Fruit fly (Drosophila melanogaster) whole organism, prepupa: ENCODE data around the gene Icmt.

Experiments
- CG10631 ChIP-seq: fragments of 200-800 bp; sonication (Bioruptor generic); optimal IDR thresholded peaks from 2 replicates; lab custom pipeline; 2016; ENCODE audit warnings: missing biosample characterization, missing genetic modification characterization
- CG11294 ChIP-seq: fragments of 200-800 bp; sonication (Bioruptor generic); IDR thresholded peaks from 2 replicates; pipeline ENCODE4 v1.3.6; 2022; ENCODE audit warnings: missing biosample characterization, missing genetic modification characterization
- CG11762 ChIP-seq: fragments of 200-800 bp; sonication (Bioruptor generic); optimal IDR thresholded peaks from 3 replicates; lab custom pipeline; 2016; ENCODE audit warnings: missing biosample characterization, missing genetic modification characterization; ENCODE audit not compliant: insufficient read depth
- CG1621 ChIP-seq: fragments of 200-800 bp; sonication (Bioruptor generic); optimal IDR thresholded peaks from 3 replicates; lab custom pipeline; 2018; ENCODE audit warnings: missing biosample characterization, mild to moderate bottlenecking, missing genetic modification characterization
- CG16779 ChIP-seq: fragments of 200-800 bp; sonication (Bioruptor generic); optimal IDR thresholded peaks from 3 replicates; lab custom pipeline; 2017; ENCODE audit warnings: missing biosample characterization, mild to moderate bottlenecking, missing genetic modification characterization
- CG3032 ChIP-seq: fragments of 200-800 bp; optimal IDR thresholded peaks from 2 replicates; lab custom pipeline; 2019; ENCODE audit warnings: missing biosample characterization, mild to moderate bottlenecking, missing genetic modification characterization, moderate library complexity
- CG32006 ChIP-seq: fragments of 200-800 bp; sonication (Bioruptor generic); optimal IDR thresholded peaks from 3 replicates; lab custom pipeline; 2017; ENCODE audit warnings: missing biosample characterization, mild to moderate bottlenecking, missing genetic modification characterization
- CG3919 ChIP-seq: fragments of 200-800 bp; sonication (Bioruptor generic); optimal IDR thresholded peaks from 3 replicates; lab custom pipeline; 2016; ENCODE audit warnings: missing biosample characterization, missing genetic modification characterization
- CG6163 ChIP-seq: fragments of 200-800 bp; sonication (Bioruptor generic); IDR thresholded peaks from 3 replicates; pipeline ENCODE4 v1.3.6; 2022; ENCODE audit warnings: missing biosample characterization, missing genetic modification characterization
- CG6276 ChIP-seq: fragments of 200-800 bp; sonication (Bioruptor generic); optimal IDR thresholded peaks from 2 replicates; lab custom pipeline; 2017; ENCODE audit warnings: missing biosample characterization, mild to moderate bottlenecking, missing genetic modification characterization
- CG6792 ChIP-seq: fragments of 200-800 bp; sonication (Bioruptor generic); optimal IDR thresholded peaks from 3 replicates; lab custom pipeline; 2016; ENCODE audit warnings: missing biosample characterization, missing genetic modification characterization
- CG6854 ChIP-seq: fragments of 200-800 bp; sonication (Bioruptor generic); optimal IDR thresholded peaks from 2 replicates; lab custom pipeline; 2017; ENCODE audit warnings: missing biosample characterization, mild to moderate bottlenecking, missing genetic modification characterization
- CG7368 ChIP-seq: fragments of 200-800 bp; sonication (Bioruptor generic); optimal IDR thresholded peaks from 3 replicates; lab custom pipeline; 2016; ENCODE audit warnings: missing biosample characterization, missing genetic modification characterization
- CG8119 ChIP-seq: fragments of 200-800 bp; sonication (Bioruptor generic); IDR thresholded peaks from 3 replicates; pipeline ENCODE4 v1.3.6; 2022; ENCODE audit warnings: missing biosample characterization, missing genetic modification characterization
- CG8319 ChIP-seq: fragments of 200-800 bp; sonication (Bioruptor generic); optimal IDR thresholded peaks from 3 replicates; lab custom pipeline; 2016; ENCODE audit warnings: missing biosample characterization, missing genetic modification characterization
- CG9139 ChIP-seq: fragments of 200-800 bp; sonication (Bioruptor generic); optimal IDR thresholded peaks from 3 replicates; lab custom pipeline; 2017; ENCODE audit warnings: missing biosample characterization, mild to moderate bottlenecking, missing genetic modification characterization
- Eip75B ChIP-seq: fragments of 200-800 bp; sonication (Bioruptor generic); optimal IDR thresholded peaks from 3 replicates; lab custom pipeline; 2016; ENCODE audit warnings: missing biosample characterization, missing genetic modification characterization
- Eip78C ChIP-seq: fragments of 200-800 bp; sonication (Bioruptor generic); peaks from one replicate; lab custom pipeline; 2016; ENCODE audit warnings: missing biosample characterization, missing genetic modification characterization
- Eip93F ChIP-seq: fragments of 200-800 bp; sonication (Bioruptor generic); optimal IDR thresholded peaks from 2 replicates; lab custom pipeline; 2016; ENCODE audit warnings: missing biosample characterization, mild to moderate bottlenecking, missing genetic modification characterization
- Ets21C ChIP-seq: fragments of 200-800 bp; sonication (Bioruptor generic); optimal IDR thresholded peaks from 3 replicates; lab custom pipeline; 2016; ENCODE audit warnings: missing biosample characterization, missing genetic modification characterization
- Gug ChIP-seq: fragments of 200-800 bp; sonication (Bioruptor generic); IDR thresholded peaks from 2 replicates; pipeline ENCODE4 v1.3.6; 2022; ENCODE audit warnings: missing biosample characterization, missing genetic modification characterization
- Hr38 ChIP-seq: sonication (Bioruptor generic); optimal IDR thresholded peaks from 2 replicates; lab custom pipeline; 2016; ENCODE audit warnings: missing biosample characterization, missing genetic modification characterization
- Hr39 ChIP-seq: fragments of 200-800 bp; sonication (Bioruptor generic); optimal IDR thresholded peaks from 2 replicates; lab custom pipeline; 2016; ENCODE audit warnings: missing biosample characterization, missing genetic modification characterization
- Hr4 ChIP-seq: fragments of 200-800 bp; sonication (Bioruptor generic); optimal IDR thresholded peaks from 3 replicates; lab custom pipeline; 2016; ENCODE audit warnings: missing biosample characterization, missing genetic modification characterization
- Lpt ChIP-seq: fragments of 200-800 bp; sonication (Bioruptor generic); optimal IDR thresholded peaks from 3 replicates; lab custom pipeline; 2016; ENCODE audit warnings: missing biosample characterization, missing genetic modification characterization
- Met ChIP-seq: fragments of 200-800 bp; sonication (Bioruptor generic); optimal IDR thresholded peaks from 3 replicates; lab custom pipeline; 2016; ENCODE audit warnings: missing biosample characterization, missing genetic modification characterization
- OdsH ChIP-seq: fragments of 200-800 bp; sonication (Bioruptor generic); optimal IDR thresholded peaks from 3 replicates; lab custom pipeline; 2016; ENCODE audit warnings: missing biosample characterization, missing genetic modification characterization
- Smox ChIP-seq: fragments of 200-800 bp; sonication (Bioruptor generic); optimal IDR thresholded peaks from 3 replicates; lab custom pipeline; 2016; ENCODE audit warnings: missing biosample characterization, missing genetic modification characterization
- Sox14 ChIP-seq: fragments of 200-800 bp; sonication (Bioruptor generic); optimal IDR thresholded peaks from 3 replicates; lab custom pipeline; 2016; ENCODE audit warnings: missing biosample characterization, missing genetic modification characterization
- Sox15 ChIP-seq: fragments of 200-800 bp; sonication (Bioruptor generic); optimal IDR thresholded peaks from 3 replicates; lab custom pipeline; 2016; ENCODE audit warnings: missing biosample characterization, missing genetic modification characterization
- cyc ChIP-seq: fragments of 200-800 bp; sonication (Bioruptor generic); optimal IDR thresholded peaks from 3 replicates; lab custom pipeline; 2016; ENCODE audit warnings: missing biosample characterization, missing genetic modification characterization
- dsx ChIP-seq: fragments of 200-800 bp; optimal IDR thresholded peaks from 3 replicates; lab custom pipeline; 2019; ENCODE audit warnings: missing biosample characterization, mild to moderate bottlenecking, missing genetic modification characterization, moderate library complexity; ENCODE audit not compliant: poor library complexity, severe bottlenecking
- eg ChIP-seq: fragments of 200-800 bp; sonication (Bioruptor generic); IDR thresholded peaks from 3 replicates; pipeline ENCODE4 v1.3.6; 2022; ENCODE audit warnings: missing biosample characterization, missing genetic modification characterization
- esn ChIP-seq: fragments of 200-800 bp; sonication (Bioruptor generic); optimal IDR thresholded peaks from 2 replicates; lab custom pipeline; 2016; ENCODE audit warnings: missing biosample characterization, mild to moderate bottlenecking, missing genetic modification characterization, moderate library complexity
- fd59A ChIP-seq: fragments of 200-800 bp; sonication (Bioruptor generic); optimal IDR thresholded peaks from 2 replicates; lab custom pipeline; 2017; ENCODE audit warnings: missing biosample characterization, mild to moderate bottlenecking, missing genetic modification characterization, missing genetic modification reagents
- fd85E ChIP-seq: fragments of 200-800 bp; sonication (Bioruptor generic); optimal IDR thresholded peaks from 3 replicates; lab custom pipeline; 2016; ENCODE audit warnings: missing biosample characterization, missing genetic modification characterization
- fkh ChIP-seq: fragments of 200-800 bp; sonication (Bioruptor generic); optimal IDR thresholded peaks from 3 replicates; lab custom pipeline; 2017; ENCODE audit warnings: missing biosample characterization, mild to moderate bottlenecking, missing genetic modification characterization, moderate library complexity
- lz ChIP-seq: fragments of 200-800 bp; sonication (Bioruptor generic); optimal IDR thresholded peaks from 3 replicates; lab custom pipeline; 2016; ENCODE audit warnings: missing biosample characterization, missing genetic modification characterization
- net ChIP-seq: fragments of 200-800 bp; sonication (Bioruptor generic); optimal IDR thresholded peaks from 3 replicates; lab custom pipeline; 2016; ENCODE audit warnings: missing biosample characterization, missing genetic modification characterization
- pdm3 ChIP-seq: fragments of 200-800 bp; sonication (Bioruptor generic); optimal IDR thresholded peaks from 3 replicates; lab custom pipeline; 2016; ENCODE audit warnings: missing biosample characterization, missing genetic modification characterization
- salr ChIP-seq, 2 experiments: fragments of 200-800 bp; sonication (Bioruptor generic); optimal IDR thresholded peaks; 3 replicates each; lab custom pipeline; 2016 to 2018; ENCODE audit warnings: missing biosample characterization in 2 of 2, missing genetic modification characterization in 2 of 2, mild to moderate bottlenecking in 1 of 2
- spab ChIP-seq: fragments of 200-800 bp; sonication (Bioruptor generic); optimal IDR thresholded peaks from 2 replicates; lab custom pipeline; 2017; ENCODE audit warnings: missing biosample characterization, mild to moderate bottlenecking, missing genetic modification characterization, missing genetic modification reagents
- svp ChIP-seq: fragments of 200-800 bp; sonication (Bioruptor generic); peaks from one replicate; lab custom pipeline; 2016; ENCODE audit warnings: missing biosample characterization, missing genetic modification characterization
- topi ChIP-seq: fragments of 200-800 bp; sonication (Bioruptor generic); optimal IDR thresholded peaks from 3 replicates; lab custom pipeline; 2016; ENCODE audit warnings: missing biosample characterization, missing genetic modification characterization
- vri ChIP-seq: fragments of 200-800 bp; sonication (Bioruptor generic); optimal IDR thresholded peaks from 3 replicates; lab custom pipeline; 2016; ENCODE audit warnings: missing biosample characterization, mild to moderate bottlenecking, missing genetic modification characterization

Icmt gene

DNA sequence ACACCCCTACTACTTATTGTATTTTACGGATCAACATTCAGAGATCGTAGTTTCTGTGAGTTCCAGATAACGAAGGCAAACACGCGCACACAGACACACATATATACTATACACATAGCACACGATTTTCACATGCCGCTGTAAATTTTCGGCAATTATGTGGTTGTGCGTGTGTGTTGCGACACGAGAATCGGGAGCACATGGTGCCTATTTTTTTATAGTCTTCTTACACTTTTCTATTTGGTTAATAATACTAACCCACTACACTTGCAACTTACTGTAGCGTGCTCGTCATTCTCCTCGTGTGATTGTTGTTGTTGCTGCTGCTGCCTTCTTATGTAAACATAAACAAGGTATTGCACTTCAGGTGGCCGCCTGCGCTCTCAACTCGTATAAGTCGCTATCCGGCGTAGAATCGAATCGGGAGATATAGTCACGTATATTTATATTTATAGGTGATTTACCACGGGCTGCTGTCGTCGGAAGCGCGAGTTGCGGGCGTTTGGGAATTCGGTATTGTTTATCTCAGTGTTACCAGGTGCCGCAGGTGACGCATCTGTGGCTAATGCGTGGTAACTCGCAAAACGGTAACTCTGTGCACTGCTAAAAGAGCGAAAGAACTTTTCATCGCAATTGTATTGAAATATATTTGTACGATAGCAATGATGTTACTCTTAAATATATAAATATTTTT is 4.2 kb downstream of the Icmt start, which contains the start of gene Adk2 (continued):
- TF ChIP-seq Eip78C (GFP tag; lab: Kevin White, UChicago) (peak; percentile 38), Gug (GFP tag; lab: Robert Waterston, UW) (peak; percentile 38; the same call in 1 of the 2 replicates), Lpt (GFP tag; lab: Kevin White, UChicago) (no peak), CG9139 (GFP tag; lab: Kevin White, UChicago) (no peak), fkh (GFP tag; lab: Kevin White, UChicago) (peak; percentile 77), Met (GFP tag; lab: Kevin White, UChicago) (no peak), CG8119 (GFP tag; lab: Robert Waterston, UW) (no peak), net (GFP tag; lab: Kevin White, UChicago) (no peak), CG11294 (no peak), eg (GFP tag; lab: Robert Waterston, UW) (peak; percentile 59), Eip93F (peak; percentile 42), Hr4 (no peak), dsx (no peak), Sox15 (GFP tag; lab: Kevin White, UChicago) (no peak), salr (GFP tag; optimal IDR thresholded peaks at IDR 0.05; lab: Kevin White, UChicago) (no peak), CG8319 (GFP tag; lab: Kevin White, UChicago) (no peak), CG6163 (peak; percentile 52), Hr39 (GFP tag; lab: Kevin White, UChicago) (no peak), Hr38 (GFP tag; lab: Kevin White, UChicago) (no peak), spab (no peak)
- TF ChIP-seq, all 60 proteins: peak for 13

- peak; percentile 79 for TF ChIP-seq net (GFP tag; lab: Kevin White, UChicago)
- peak; percentile 54 for TF ChIP-seq Sox14 (GFP tag; lab: Kevin White, UChicago)
- peak; percentile 90 for TF ChIP-seq CG6854
- peak; percentile 27 for TF ChIP-seq Eip75B (GFP tag; lab: Kevin White, UChicago)
- TF ChIP-seq fkh (GFP tag; lab: Kevin White, UChicago) = peak; percentile 25
- TF ChIP-seq pdm3 (GFP tag; lab: Kevin White, UChicago) = peak; percentile 63
- TF ChIP-seq lz (GFP tag; lab: Kevin White, UChicago) = peak; percentile 79
- no peak; the same call in 2 of the 3 replicates for TF ChIP-seq CG8119 (GFP tag; lab: Robert Waterston, UW)
- TF ChIP-seq svp (GFP tag; lab: Kevin White, UChicago) = peak; percentile 65
- TF ChIP-seq Sox15 (GFP tag; lab: Kevin White, UChicago) = peak; percentile 21
- peak; percentile 36 for TF ChIP-seq CG3032 (tag; lab: Kevin White, UChicago)
- TF ChIP-seq esn = peak; percentile 78
- TF ChIP-seq Eip78C (GFP tag; lab: Kevin White, UChicago) = peak; percentile 81
- peak; percentile 79 for TF ChIP-seq fd85E (GFP tag; lab: Kevin White, UChicago)
- peak; percentile 26 for TF ChIP-seq spab
- peak; percentile 0 for TF ChIP-seq CG6276 (GFP tag; lab: Kevin White, UChicago)
- TF ChIP-seq Lpt (GFP tag; lab: Kevin White, UChicago) = no peak
- peak; percentile 35 for TF ChIP-seq CG11762
- no peak; the same call in 1 of the 2 replicates for TF ChIP-seq Gug (GFP tag; lab: Robert Waterston, UW)
- TF ChIP-seq CG6163 = peak; percentile 74
- peak; percentile 7 for TF ChIP-seq fd59A (GFP tag; lab: Kevin White, UChicago)
- TF ChIP-seq Eip93F = no peak
- peak; percentile 44 for TF ChIP-seq CG8319 (GFP tag; lab: Kevin White, UChicago)
- TF ChIP-seq Hr39 (GFP tag; lab: Kevin White, UChicago) = peak; percentile 75
- TF ChIP-seq CG11294 = 0 out of 2 replicates have a peak, but pooled peaks have one; percentile 6
- TF ChIP-seq CG16779 (tag; lab: Kevin White, UChicago) = peak; percentile 12
- TF ChIP-seq vri (GFP tag; lab: Kevin White, UChicago) = peak; percentile 74
- TF ChIP-seq CG3919 (GFP tag; lab: Kevin White, UChicago) = peak; percentile 77
- TF ChIP-seq cyc = peak; percentile 77
- TF ChIP-seq CG32006 (GFP tag; lab: Kevin White, UChicago) = peak; percentile 48
- peak; percentile 56 for TF ChIP-seq topi (GFP tag; lab: Kevin White, UChicago)
- peak; percentile 57 for TF ChIP-seq OdsH (GFP tag; lab: Kevin White, UChicago)
- TF ChIP-seq CG6792 (GFP tag; lab: Kevin White, UChicago) = peak; percentile 47
- TF ChIP-seq salr (GFP tag; optimal IDR thresholded peaks at IDR 0.05; lab: Kevin White, UChicago) = peak; percentile 60 to 66
- no peak for TF ChIP-seq Hr38 (GFP tag; lab: Kevin White, UChicago)
- peak; percentile 69 for TF ChIP-seq CG10631 (GFP tag; lab: Kevin White, UChicago)
- TF ChIP-seq Smox (GFP tag; lab: Kevin White, UChicago) = peak; percentile 43
- peak; percentile 47 for TF ChIP-seq Ets21C (GFP tag; lab: Kevin White, UChicago)
- TF ChIP-seq CG7368 (GFP tag; lab: Kevin White, UChicago) = peak; percentile 46
- TF ChIP-seq CG1621 (tag; lab: Kevin White, UChicago) = peak; percentile 51
These were observed 4.9 kb downstream of the Icmt start, which contains the start of gene RpS12 for dm6 chr3L:13022854-13023560. RpS12 (plus strand) TSS chr3L:13023352.
